Fruit fly (Drosophila melanogaster): Measurements from ENCODE around the gene CG3982.

dm6 chr3L:9423757-9424527 is 6.8 kb upstream of the CG3982 start:
- TF ChIP-seq EcR (GFP tag; optimal IDR thresholded peaks at IDR 0.05) (no peak), CG8478 (optimal IDR thresholded peaks at IDR 0.05) (no peak), pan (optimal IDR thresholded peaks at IDR 0.05) (no peak), psq (optimal IDR thresholded peaks at IDR 0.05) (no peak)
